Fruit fly (Drosophila melanogaster) whole organism, prepupa: ENCODE data around the gene fliI.
A peak's percentile ranks its signal among the peaks of the same experiment; 100 is the strongest.

Source experiments
- Blimp-1 ChIP-seq: fragments of 200-800 bp; sonication (Bioruptor generic); optimal IDR thresholded peaks from 3 replicates; lab custom pipeline; 2017; ENCODE audit warnings: missing biosample characterization, missing genetic modification characterization, mild to moderate bottlenecking, moderate library complexity, missing genetic modification reagents
- CG10669 ChIP-seq: fragments of 200-800 bp; sonication (Bioruptor generic); optimal IDR thresholded peaks from 3 replicates; lab custom pipeline; 2018; ENCODE audit warnings: missing biosample characterization, mild to moderate bottlenecking, missing genetic modification characterization, moderate library complexity
- CG11762 ChIP-seq: fragments of 200-800 bp; sonication (Bioruptor generic); optimal IDR thresholded peaks from 3 replicates; lab custom pipeline; 2016; ENCODE audit warnings: missing biosample characterization, missing genetic modification characterization; ENCODE audit not compliant: insufficient read depth
- CG11902 ChIP-seq: fragments of 200-800 bp; sonication (Bioruptor generic); optimal IDR thresholded peaks from 3 replicates; lab custom pipeline; 2016; ENCODE audit warnings: missing biosample characterization, missing genetic modification characterization
- CG15336 ChIP-seq: fragments of 200-800 bp; sonication (Bioruptor generic); IDR thresholded peaks from 2 replicates; pipeline ENCODE4 v1.3.6; 2022; ENCODE audit warnings: missing biosample characterization, missing genetic modification characterization
- CG1621 ChIP-seq: fragments of 200-800 bp; sonication (Bioruptor generic); optimal IDR thresholded peaks from 3 replicates; lab custom pipeline; 2018; ENCODE audit warnings: missing biosample characterization, mild to moderate bottlenecking, missing genetic modification characterization
- CG3032 ChIP-seq: fragments of 200-800 bp; optimal IDR thresholded peaks from 2 replicates; lab custom pipeline; 2019; ENCODE audit warnings: missing biosample characterization, mild to moderate bottlenecking, missing genetic modification characterization, moderate library complexity
- CG31627 ChIP-seq: fragments of 200-800 bp; sonication (Bioruptor generic); optimal IDR thresholded peaks from 3 replicates; lab custom pipeline; 2016; ENCODE audit warnings: missing biosample characterization, missing genetic modification characterization
- CG34406 ChIP-seq: fragments of 200-800 bp; sonication (Bioruptor generic); optimal IDR thresholded peaks from 3 replicates; lab custom pipeline; 2016; ENCODE audit warnings: missing biosample characterization, missing genetic modification characterization
- CG4318 ChIP-seq: fragments of 200-800 bp; sonication (Bioruptor generic); optimal IDR thresholded peaks from 3 replicates; lab custom pipeline; 2017; ENCODE audit warnings: missing biosample characterization, mild to moderate bottlenecking, missing genetic modification characterization
- CG6163 ChIP-seq: fragments of 200-800 bp; sonication (Bioruptor generic); IDR thresholded peaks from 3 replicates; pipeline ENCODE4 v1.3.6; 2022; ENCODE audit warnings: missing biosample characterization, missing genetic modification characterization
- CG6276 ChIP-seq: fragments of 200-800 bp; sonication (Bioruptor generic); optimal IDR thresholded peaks from 2 replicates; lab custom pipeline; 2017; ENCODE audit warnings: missing biosample characterization, mild to moderate bottlenecking, missing genetic modification characterization
- CG6792 ChIP-seq: fragments of 200-800 bp; sonication (Bioruptor generic); optimal IDR thresholded peaks from 3 replicates; lab custom pipeline; 2016; ENCODE audit warnings: missing biosample characterization, missing genetic modification characterization
- CG6808 ChIP-seq: fragments of 200-800 bp; sonication (Bioruptor generic); optimal IDR thresholded peaks from 3 replicates; lab custom pipeline; 2017; ENCODE audit warnings: missing biosample characterization, missing genetic modification characterization, mild to moderate bottlenecking, moderate library complexity, missing genetic modification reagents
- CG6854 ChIP-seq: fragments of 200-800 bp; sonication (Bioruptor generic); optimal IDR thresholded peaks from 2 replicates; lab custom pipeline; 2017; ENCODE audit warnings: missing biosample characterization, mild to moderate bottlenecking, missing genetic modification characterization
- CG8119 ChIP-seq: fragments of 200-800 bp; sonication (Bioruptor generic); IDR thresholded peaks from 3 replicates; pipeline ENCODE4 v1.3.6; 2022; ENCODE audit warnings: missing biosample characterization, missing genetic modification characterization
- CG8632 ChIP-seq: fragments of 200-800 bp; sonication (Bioruptor generic); optimal IDR thresholded peaks from 3 replicates; lab custom pipeline; 2016; ENCODE audit warnings: missing biosample characterization, missing genetic modification characterization
- CG9139 ChIP-seq: fragments of 200-800 bp; sonication (Bioruptor generic); optimal IDR thresholded peaks from 3 replicates; lab custom pipeline; 2017; ENCODE audit warnings: missing biosample characterization, mild to moderate bottlenecking, missing genetic modification characterization
- Eip78C ChIP-seq: fragments of 200-800 bp; sonication (Bioruptor generic); peaks from one replicate; lab custom pipeline; 2016; ENCODE audit warnings: missing biosample characterization, missing genetic modification characterization
- Eip93F ChIP-seq: fragments of 200-800 bp; sonication (Bioruptor generic); optimal IDR thresholded peaks from 2 replicates; lab custom pipeline; 2016; ENCODE audit warnings: missing biosample characterization, mild to moderate bottlenecking, missing genetic modification characterization
- Gug ChIP-seq: fragments of 200-800 bp; sonication (Bioruptor generic); IDR thresholded peaks from 2 replicates; pipeline ENCODE4 v1.3.6; 2022; ENCODE audit warnings: missing biosample characterization, missing genetic modification characterization
- Hr38 ChIP-seq: sonication (Bioruptor generic); optimal IDR thresholded peaks from 2 replicates; lab custom pipeline; 2016; ENCODE audit warnings: missing biosample characterization, missing genetic modification characterization
- Hr39 ChIP-seq: fragments of 200-800 bp; sonication (Bioruptor generic); optimal IDR thresholded peaks from 2 replicates; lab custom pipeline; 2016; ENCODE audit warnings: missing biosample characterization, missing genetic modification characterization
- Hr4 ChIP-seq: fragments of 200-800 bp; sonication (Bioruptor generic); optimal IDR thresholded peaks from 3 replicates; lab custom pipeline; 2016; ENCODE audit warnings: missing biosample characterization, missing genetic modification characterization
- Met ChIP-seq: fragments of 200-800 bp; sonication (Bioruptor generic); optimal IDR thresholded peaks from 3 replicates; lab custom pipeline; 2016; ENCODE audit warnings: missing biosample characterization, missing genetic modification characterization
- Smox ChIP-seq: fragments of 200-800 bp; sonication (Bioruptor generic); optimal IDR thresholded peaks from 3 replicates; lab custom pipeline; 2016; ENCODE audit warnings: missing biosample characterization, missing genetic modification characterization
- Sox102F ChIP-seq: fragments of 200-800 bp; sonication (Bioruptor generic); optimal IDR thresholded peaks from 2 replicates; lab custom pipeline; 2016; ENCODE audit warnings: missing biosample characterization, mild to moderate bottlenecking, missing genetic modification characterization
- Sox14 ChIP-seq: fragments of 200-800 bp; sonication (Bioruptor generic); optimal IDR thresholded peaks from 3 replicates; lab custom pipeline; 2016; ENCODE audit warnings: missing biosample characterization, missing genetic modification characterization
- Sox15 ChIP-seq: fragments of 200-800 bp; sonication (Bioruptor generic); optimal IDR thresholded peaks from 3 replicates; lab custom pipeline; 2016; ENCODE audit warnings: missing biosample characterization, missing genetic modification characterization
- achi ChIP-seq: fragments of 200-800 bp; sonication (Bioruptor generic); optimal IDR thresholded peaks from 3 replicates; lab custom pipeline; 2016; ENCODE audit warnings: missing biosample characterization, missing genetic modification characterization
- cyc ChIP-seq: fragments of 200-800 bp; sonication (Bioruptor generic); optimal IDR thresholded peaks from 3 replicates; lab custom pipeline; 2016; ENCODE audit warnings: missing biosample characterization, missing genetic modification characterization
- dac ChIP-seq: fragments of 200-800 bp; sonication (Bioruptor generic); optimal IDR thresholded peaks from 2 replicates; lab custom pipeline; 2017; ENCODE audit warnings: missing biosample characterization, mild to moderate bottlenecking, missing genetic modification characterization
- dsx ChIP-seq: fragments of 200-800 bp; optimal IDR thresholded peaks from 3 replicates; lab custom pipeline; 2019; ENCODE audit warnings: missing biosample characterization, mild to moderate bottlenecking, missing genetic modification characterization, moderate library complexity; ENCODE audit not compliant: poor library complexity, severe bottlenecking
- eg ChIP-seq: fragments of 200-800 bp; sonication (Bioruptor generic); IDR thresholded peaks from 3 replicates; pipeline ENCODE4 v1.3.6; 2022; ENCODE audit warnings: missing biosample characterization, missing genetic modification characterization
- esn ChIP-seq: fragments of 200-800 bp; sonication (Bioruptor generic); optimal IDR thresholded peaks from 2 replicates; lab custom pipeline; 2016; ENCODE audit warnings: missing biosample characterization, mild to moderate bottlenecking, missing genetic modification characterization, moderate library complexity
- fd59A ChIP-seq: fragments of 200-800 bp; sonication (Bioruptor generic); optimal IDR thresholded peaks from 2 replicates; lab custom pipeline; 2017; ENCODE audit warnings: missing biosample characterization, mild to moderate bottlenecking, missing genetic modification characterization, missing genetic modification reagents
- fd85E ChIP-seq: fragments of 200-800 bp; sonication (Bioruptor generic); optimal IDR thresholded peaks from 3 replicates; lab custom pipeline; 2016; ENCODE audit warnings: missing biosample characterization, missing genetic modification characterization
- fkh ChIP-seq: fragments of 200-800 bp; sonication (Bioruptor generic); optimal IDR thresholded peaks from 3 replicates; lab custom pipeline; 2017; ENCODE audit warnings: missing biosample characterization, mild to moderate bottlenecking, missing genetic modification characterization, moderate library complexity
- lz ChIP-seq: fragments of 200-800 bp; sonication (Bioruptor generic); optimal IDR thresholded peaks from 3 replicates; lab custom pipeline; 2016; ENCODE audit warnings: missing biosample characterization, missing genetic modification characterization
- net ChIP-seq: fragments of 200-800 bp; sonication (Bioruptor generic); optimal IDR thresholded peaks from 3 replicates; lab custom pipeline; 2016; ENCODE audit warnings: missing biosample characterization, missing genetic modification characterization
- pdm3 ChIP-seq: fragments of 200-800 bp; sonication (Bioruptor generic); optimal IDR thresholded peaks from 3 replicates; lab custom pipeline; 2016; ENCODE audit warnings: missing biosample characterization, missing genetic modification characterization
- salr ChIP-seq, 2 experiments: fragments of 200-800 bp; sonication (Bioruptor generic); optimal IDR thresholded peaks; 3 replicates each; lab custom pipeline; 2016 to 2018; ENCODE audit warnings: missing biosample characterization in 2 of 2, missing genetic modification characterization in 2 of 2, mild to moderate bottlenecking in 1 of 2
- ss ChIP-seq, 2 experiments: fragments of 200-800 bp; sonication (Bioruptor generic); optimal IDR thresholded peaks; 2 replicates in 1 of 2; 3 replicates in 1 of 2; lab custom pipeline; 2017 to 2018; ENCODE audit warnings: mild to moderate bottlenecking in 2 of 2, missing biosample characterization in 2 of 2, missing genetic modification characterization in 2 of 2, moderate library complexity in 1 of 2
- svp ChIP-seq: fragments of 200-800 bp; sonication (Bioruptor generic); peaks from one replicate; lab custom pipeline; 2016; ENCODE audit warnings: missing biosample characterization, missing genetic modification characterization
- topi ChIP-seq: fragments of 200-800 bp; sonication (Bioruptor generic); optimal IDR thresholded peaks from 3 replicates; lab custom pipeline; 2016; ENCODE audit warnings: missing biosample characterization, missing genetic modification characterization
- vri ChIP-seq: fragments of 200-800 bp; sonication (Bioruptor generic); optimal IDR thresholded peaks from 3 replicates; lab custom pipeline; 2016; ENCODE audit warnings: missing biosample characterization, mild to moderate bottlenecking, missing genetic modification characterization

Gene fliI

DNA sequence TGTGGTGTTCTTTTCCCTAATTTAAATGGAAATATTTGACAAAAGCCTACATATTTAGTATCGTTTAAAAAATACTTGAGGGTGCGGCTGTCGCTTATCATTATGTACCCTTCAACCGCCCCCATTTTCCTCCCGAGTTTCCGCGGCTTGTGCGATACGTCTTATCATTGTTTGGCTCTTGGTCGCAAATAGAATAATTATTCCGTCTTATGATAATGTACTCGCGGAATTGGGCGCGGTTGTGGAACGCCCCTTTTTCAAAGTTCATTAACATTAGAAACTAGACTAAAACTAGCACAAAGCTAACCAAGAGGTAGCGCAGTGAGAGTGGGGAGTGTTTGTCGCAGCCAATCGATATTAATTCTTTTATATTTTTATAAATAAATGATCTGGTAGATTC is 25.9 kb downstream of the fliI start:
- TF ChIP-seq fd59A (GFP tag; lab: Kevin White, UChicago) (no peak), Eip93F (GFP tag; lab: Kevin White, UChicago) (peak; percentile 60), CG4318 (no peak), Sox15 (GFP tag; lab: Kevin White, UChicago) (no peak), Hr4 (GFP tag; lab: Kevin White, UChicago) (no peak), Eip78C (GFP tag; lab: Kevin White, UChicago) (peak; percentile 28), CG31627 (no peak), vri (peak; percentile 1), Sox102F (GFP tag; lab: Kevin White, UChicago) (no peak), CG11762 (GFP tag; lab: Kevin White, UChicago) (no peak), svp (peak; percentile 68), fkh (GFP tag; lab: Kevin White, UChicago) (peak; percentile 20), CG8119 (no peak), Smox (GFP tag; lab: Kevin White, UChicago) (no peak)

- TF ChIP-seq CG6808 (peak; percentile 67), Blimp-1 (peak; percentile 57), CG11762 (GFP tag; lab: Kevin White, UChicago) (peak; percentile 72), topi (GFP tag; lab: Kevin White, UChicago) (peak; percentile 66), CG1621 (tag; lab: Kevin White, UChicago) (peak; percentile 57), Gug (peak; percentile 43), Hr4 (GFP tag; lab: Kevin White, UChicago) (peak; percentile 79), CG6792 (GFP tag; lab: Kevin White, UChicago) (peak; percentile 75), CG11902 (peak; percentile 79), pdm3 (GFP tag; lab: Kevin White, UChicago) (peak; percentile 78), Smox (GFP tag; lab: Kevin White, UChicago) (peak; percentile 66), CG6854 (GFP tag; lab: Kevin White, UChicago) (peak; percentile 62), Eip78C (GFP tag; lab: Kevin White, UChicago) (peak; percentile 94), CG8632 (GFP tag; lab: Kevin White, UChicago) (peak; percentile 61), net (GFP tag; lab: Kevin White, UChicago) (peak; percentile 84), cyc (GFP tag; lab: Kevin White, UChicago) (peak; percentile 48), dac (GFP tag; lab: Kevin White, UChicago) (peak; percentile 85), CG31627 (peak; percentile 42), dsx (peak; percentile 69), CG34406 (GFP tag; lab: Kevin White, UChicago) (peak; percentile 78), CG4318 (peak; percentile 91), lz (GFP tag; lab: Kevin White, UChicago) (peak; percentile 62), ss (GFP tag; optimal IDR thresholded peaks at IDR 0.05; lab: Kevin White, UChicago) (peak; percentile 63 to 76), Hr38 (no peak), Eip93F (GFP tag; lab: Kevin White, UChicago) (peak; percentile 71), CG10669 (GFP tag; lab: Kevin White, UChicago) (peak; percentile 71), CG9139 (GFP tag; lab: Kevin White, UChicago) (peak; percentile 54), Hr39 (GFP tag; lab: Kevin White, UChicago) (peak; percentile 32), Sox14 (GFP tag; lab: Kevin White, UChicago) (peak; percentile 28), Sox102F (GFP tag; lab: Kevin White, UChicago) (peak; percentile 72), esn (GFP tag; lab: Kevin White, UChicago) (peak; percentile 72), Met (GFP tag; lab: Kevin White, UChicago) (peak; percentile 56), CG3032 (tag; lab: Kevin White, UChicago) (peak; percentile 66), CG15336 (GFP tag; lab: Robert Waterston, UW) (peak; percentile 94), Sox15 (GFP tag; lab: Kevin White, UChicago) (peak; percentile 73), eg (GFP tag; lab: Robert Waterston, UW) (peak; percentile 82), fkh (GFP tag; lab: Kevin White, UChicago) (peak; percentile 56), achi (GFP tag; lab: Kevin White, UChicago) (peak; percentile 74), CG6276 (GFP tag; lab: Kevin White, UChicago) (no peak), fd85E (GFP tag; lab: Kevin White, UChicago) (no peak), vri (peak; percentile 48), salr (GFP tag; optimal IDR thresholded peaks at IDR 0.05; lab: Kevin White, UChicago) (peak; percentile 2 to 71), svp (peak; percentile 90), CG6163 (GFP tag; lab: Robert Waterston, UW) (peak; percentile 79), CG8119 (peak; percentile 95)
Measured at dm6 chrX:21366311-21366990, 26.9 kb downstream of the fliI start.
